Fruit fly (Drosophila melanogaster) whole organism, embryonic: ENCODE data around the gene unc-4.
A peak's percentile ranks its signal among the peaks of the same experiment; 100 is the strongest.

ENCODE experiments used
- Ada2b ChIP-seq: fragments of 200-800 bp; sonication (Bioruptor generic); IDR thresholded peaks from 2 replicates; pipeline ENCODE4 v1.3.6; 2022; ENCODE audit warnings: missing biosample characterization, missing genetic modification characterization
- B-H2 ChIP-seq: fragments of 200-800 bp; sonication (Bioruptor generic); optimal IDR thresholded peaks from 2 replicates; lab custom pipeline; 2018; ENCODE audit warnings: missing biosample characterization, mild to moderate bottlenecking, missing genetic modification characterization
- CG10431 ChIP-seq: fragments of 200-800 bp; sonication (Bioruptor generic); optimal IDR thresholded peaks from 3 replicates; lab custom pipeline; 2018; ENCODE audit warnings: missing biosample characterization, mild to moderate bottlenecking, missing genetic modification characterization
- CG11456 ChIP-seq: fragments of 200-800 bp; sonication (Bioruptor generic); IDR thresholded peaks from 3 replicates; pipeline ENCODE4 v1.3.6; 2022; ENCODE audit warnings: missing biosample characterization, missing genetic modification characterization
- CG11723 ChIP-seq: fragments of 200-800 bp; sonication (Bioruptor generic); optimal IDR thresholded peaks from 2 replicates; lab custom pipeline; 2017; ENCODE audit warnings: missing biosample characterization, mild to moderate bottlenecking, missing genetic modification characterization
- CG12659 ChIP-seq: fragments of 200-800 bp; sonication (Bioruptor generic); optimal IDR thresholded peaks from 3 replicates; lab custom pipeline; 2017; ENCODE audit warnings: mild to moderate bottlenecking, missing biosample characterization, missing genetic modification reagents, missing genetic modification characterization
- CG14860 ChIP-seq: fragments of 200-800 bp; sonication (Bioruptor generic); IDR thresholded peaks from 3 replicates; pipeline ENCODE4 v1.3.6; 2022; ENCODE audit warnings: missing biosample characterization, missing genetic modification characterization; ENCODE audit not compliant: partially characterized antibody
- CG14965 ChIP-seq: fragments of 200-800 bp; sonication (Bioruptor generic); optimal IDR thresholded peaks from 2 replicates; lab custom pipeline; 2016; ENCODE audit warnings: missing biosample characterization, missing genetic modification characterization, borderline replicate concordance
- CG1647 ChIP-seq: fragments of 200-800 bp; sonication (Bioruptor generic); optimal IDR thresholded peaks from 3 replicates; lab custom pipeline; 2016; ENCODE audit warnings: missing biosample characterization, missing genetic modification characterization
- CG18619 ChIP-seq: fragments of 200-800 bp; sonication (Bioruptor generic); optimal IDR thresholded peaks from 3 replicates; lab custom pipeline; 2017; ENCODE audit warnings: missing biosample characterization, mild to moderate bottlenecking, missing genetic modification characterization
- CG6272 ChIP-seq: fragments of 200-800 bp; sonication (Bioruptor generic); IDR thresholded peaks from 2 replicates; pipeline ENCODE4 v1.3.6; 2022; ENCODE audit warnings: missing biosample characterization, missing genetic modification characterization
- CG6813 ChIP-seq: fragments of 200-800 bp; sonication (Bioruptor generic); optimal IDR thresholded peaks from 2 replicates; lab custom pipeline; 2017; ENCODE audit warnings: missing biosample characterization, missing genetic modification characterization, mild to moderate bottlenecking, moderate library complexity, missing genetic modification reagents
- CG8924 ChIP-seq: fragments of 200-800 bp; optimal IDR thresholded peaks from 3 replicates; lab custom pipeline; 2019; ENCODE audit warnings: missing biosample characterization, mild to moderate bottlenecking, missing genetic modification characterization, moderate library complexity
- CoRest ChIP-seq: fragments of 200-800 bp; sonication (Bioruptor generic); optimal IDR thresholded peaks from 3 replicates; lab custom pipeline; 2018; ENCODE audit warnings: missing biosample characterization, mild to moderate bottlenecking, missing genetic modification characterization, moderate library complexity
- ERR ChIP-seq: fragments of 200-800 bp; sonication (Bioruptor generic); optimal IDR thresholded peaks from 2 replicates; lab custom pipeline; 2016; ENCODE audit warnings: missing biosample characterization, missing genetic modification characterization
- Fer2 ChIP-seq: fragments of 200-800 bp; sonication (Bioruptor generic); optimal IDR thresholded peaks from 2 replicates; lab custom pipeline; 2018; ENCODE audit warnings: missing biosample characterization, mild to moderate bottlenecking, missing genetic modification characterization, moderate library complexity
- Gug ChIP-seq: fragments of 200-800 bp; sonication (Bioruptor generic); IDR thresholded peaks from 4 replicates; pipeline ENCODE4 v1.3.6; 2022; ENCODE audit warnings: missing biosample characterization, missing genetic modification characterization
- HLH4C ChIP-seq: fragments of 200-800 bp; sonication (Bioruptor generic); IDR thresholded peaks from 3 replicates; pipeline ENCODE4 v1.3.6; 2022; ENCODE audit warnings: missing biosample characterization, missing genetic modification characterization; ENCODE audit not compliant: partially characterized antibody
- HmgZ ChIP-seq: fragments of 200-800 bp; sonication (Bioruptor generic); optimal IDR thresholded peaks from 2 replicates; lab custom pipeline; 2018; ENCODE audit warnings: missing biosample characterization, mild to moderate bottlenecking, missing genetic modification characterization
- Hr78 ChIP-seq, 2 experiments: fragments of 200-800 bp in 1 of 2; fragments of >200 bp in 1 of 2; sonication (Bioruptor generic) in 1 of 2; optimal IDR thresholded peaks; 2 replicates each; lab custom pipeline; 2017 to 2019; ENCODE audit warnings: missing biosample characterization in 2 of 2, missing genetic modification characterization in 2 of 2, mild to moderate bottlenecking in 1 of 2, moderate library complexity in 1 of 2
- NC2β ChIP-seq: fragments of 200-800 bp; sonication (Bioruptor generic); optimal IDR thresholded peaks from 2 replicates; lab custom pipeline; 2016; ENCODE audit warnings: missing biosample characterization, missing genetic modification characterization
- Six4 ChIP-seq: fragments of 200-800 bp; sonication (Bioruptor generic); optimal IDR thresholded peaks from 2 replicates; lab custom pipeline; 2016; ENCODE audit warnings: missing biosample characterization, missing genetic modification characterization
- Xbp1 ChIP-seq: fragments of 200-800 bp; sonication (Bioruptor generic); optimal IDR thresholded peaks from 3 replicates; lab custom pipeline; 2016; ENCODE audit warnings: missing biosample characterization, mild to moderate bottlenecking, missing genetic modification characterization
- ash1 ChIP-seq: fragments of 200-800 bp; sonication (Bioruptor generic); optimal IDR thresholded peaks from 2 replicates; lab custom pipeline; 2018; ENCODE audit warnings: missing biosample characterization, mild to moderate bottlenecking, missing genetic modification characterization
- ato ChIP-seq: fragments of 200-800 bp; sonication (Bioruptor generic); IDR thresholded peaks from 2 replicates; pipeline ENCODE4 v1.3.6; 2022; ENCODE audit warnings: missing biosample characterization, missing genetic modification characterization; ENCODE audit not compliant: partially characterized antibody
- bcd ChIP-seq: fragments of 200-800 bp; sonication (Bioruptor generic); optimal IDR thresholded peaks from 2 replicates; lab custom pipeline; 2017; ENCODE audit warnings: missing biosample characterization, mild to moderate bottlenecking, missing genetic modification characterization
- bsh ChIP-seq, 2 experiments: fragments of 200-800 bp; sonication (Bioruptor generic); optimal IDR thresholded peaks; 2 replicates each; lab custom pipeline; 2017 to 2018; ENCODE audit warnings: mild to moderate bottlenecking in 2 of 2, missing biosample characterization in 2 of 2, missing genetic modification characterization in 2 of 2, moderate library complexity in 1 of 2
- btn ChIP-seq: fragments of 200-800 bp; sonication (Bioruptor generic); optimal IDR thresholded peaks from 2 replicates; lab custom pipeline; 2016; ENCODE audit warnings: missing biosample characterization, missing genetic modification characterization
- chinmo ChIP-seq: fragments of 200-800 bp; sonication (Bioruptor generic); IDR thresholded peaks from 4 replicates; pipeline ENCODE4 v1.3.6; 2022; ENCODE audit warnings: missing biosample characterization, missing genetic modification characterization; ENCODE audit not compliant: partially characterized antibody
- dan ChIP-seq: fragments of 200-800 bp; sonication (Bioruptor generic); IDR thresholded peaks from 2 replicates; pipeline ENCODE4 v1.3.6; 2022; ENCODE audit warnings: missing biosample characterization, missing genetic modification characterization
- gsb ChIP-seq: fragments of 200-800 bp; sonication (Bioruptor generic); IDR thresholded peaks from 2 replicates; pipeline ENCODE4 v1.3.6; 2022; ENCODE audit warnings: missing biosample characterization, missing genetic modification characterization
- hbn ChIP-seq: fragments of 200-800 bp; sonication (Bioruptor generic); IDR thresholded peaks from 2 replicates; pipeline ENCODE4 v1.3.6; 2022; ENCODE audit warnings: missing biosample characterization, missing genetic modification characterization; ENCODE audit not compliant: partially characterized antibody
- insv ChIP-seq, 2 experiments: fragments of 200-800 bp; sonication (Bioruptor generic); optimal IDR thresholded peaks; 3 replicates each; lab custom pipeline; 2016 to 2018; ENCODE audit warnings: missing biosample characterization in 2 of 2, missing genetic modification characterization in 2 of 2
- jing ChIP-seq: fragments of 200-800 bp; sonication (Bioruptor generic); optimal IDR thresholded peaks from 2 replicates; lab custom pipeline; 2018; ENCODE audit warnings: missing biosample characterization, mild to moderate bottlenecking, missing genetic modification characterization
- lmd ChIP-seq: fragments of 200-800 bp; sonication (Bioruptor generic); IDR thresholded peaks from 2 replicates; pipeline ENCODE4 v1.3.6; 2022; ENCODE audit warnings: missing biosample characterization, missing genetic modification characterization
- mld ChIP-seq: fragments of 200-800 bp; sonication (Bioruptor generic); IDR thresholded peaks from 3 replicates; pipeline ENCODE4 v1.3.6; 2022; ENCODE audit warnings: missing biosample characterization, missing genetic modification characterization; ENCODE audit not compliant: partially characterized antibody
- nau ChIP-seq: fragments of 200-800 bp; sonication (Bioruptor generic); optimal IDR thresholded peaks from 3 replicates; lab custom pipeline; 2017; ENCODE audit warnings: missing biosample characterization, mild to moderate bottlenecking, missing genetic modification characterization, missing genetic modification reagents
- pb ChIP-seq: fragments of 200-800 bp; sonication (Bioruptor generic); optimal IDR thresholded peaks from 3 replicates; lab custom pipeline; 2016; ENCODE audit warnings: missing biosample characterization, missing genetic modification characterization
- pfk ChIP-seq: fragments of 200-800 bp; sonication (Bioruptor generic); optimal IDR thresholded peaks from 2 replicates; lab custom pipeline; 2018; ENCODE audit warnings: missing biosample characterization, mild to moderate bottlenecking, missing genetic modification characterization, moderate library complexity
- phol ChIP-seq: fragments of 200-800 bp; sonication (Bioruptor generic); optimal IDR thresholded peaks from 3 replicates; lab custom pipeline; 2018; ENCODE audit warnings: missing biosample characterization, mild to moderate bottlenecking, missing genetic modification characterization, moderate library complexity
- pita ChIP-seq: fragments of 200-800 bp; sonication (Bioruptor generic); optimal IDR thresholded peaks from 2 replicates; lab custom pipeline; 2017; ENCODE audit warnings: missing biosample characterization, mild to moderate bottlenecking, missing genetic modification characterization
- pum ChIP-seq: fragments of 200-800 bp; sonication (Bioruptor generic); optimal IDR thresholded peaks from 2 replicates; lab custom pipeline; 2016; ENCODE audit warnings: missing biosample characterization, missing genetic modification characterization
- sr ChIP-seq: fragments of 200-800 bp; sonication (Bioruptor generic); IDR thresholded peaks from 3 replicates; pipeline ENCODE4 v1.3.6; 2022; ENCODE audit warnings: missing biosample characterization, missing genetic modification characterization
- sug ChIP-seq: fragments of 200-800 bp; optimal IDR thresholded peaks from 2 replicates; lab custom pipeline; 2019; ENCODE audit warnings: missing biosample characterization, mild to moderate bottlenecking, missing genetic modification characterization, moderate library complexity
- tin ChIP-seq: fragments of 200-800 bp; sonication (Bioruptor generic); optimal IDR thresholded peaks from 3 replicates; lab custom pipeline; 2016; ENCODE audit warnings: missing biosample characterization, missing genetic modification characterization
- unc-4 ChIP-seq: fragments of 200-800 bp; sonication (Bioruptor generic); IDR thresholded peaks from 2 replicates; pipeline ENCODE4 v1.3.6; 2022; ENCODE audit warnings: missing biosample characterization, missing genetic modification characterization; ENCODE audit not compliant: partially characterized antibody
- unpg ChIP-seq: fragments of 200-800 bp; sonication (Bioruptor generic); optimal IDR thresholded peaks from 3 replicates; lab custom pipeline; 2018; ENCODE audit warnings: missing biosample characterization, mild to moderate bottlenecking, missing genetic modification characterization, moderate library complexity
- zfh2 ChIP-seq: fragments of 200-800 bp; sonication (Bioruptor generic); optimal IDR thresholded peaks from 2 replicates; lab custom pipeline; 2016; ENCODE audit warnings: missing biosample characterization, missing genetic modification characterization

unc-4 gene

dm6 chrX:17802353-17803121 lies 34.2 kb downstream of the unc-4 start (continued):
- TF ChIP-seq CG6813 (peak; percentile 2), CG12659 (peak; percentile 15), Fer2 (tag; lab: Kevin White, UChicago) (no peak), mld (GFP tag; lab: Robert Waterston, UW) (no peak), CG10431 (GFP tag; lab: Kevin White, UChicago) (no peak), phol (tag; lab: Kevin White, UChicago) (peak; percentile 48), CG14860 (no peak), CoRest (peak; percentile 43), bcd (GFP tag; lab: Kevin White, UChicago) (peak; percentile 42), insv (GFP tag; optimal IDR thresholded peaks at IDR 0.05; lab: Kevin White, UChicago) (no peak), gsb (no peak), CG11723 (no peak), CG8924 (tag; lab: Kevin White, UChicago) (no peak), ERR (GFP tag; lab: Kevin White, UChicago) (no peak), bsh (GFP tag; optimal IDR thresholded peaks at IDR 0.05; lab: Kevin White, UChicago) (peak; percentile 4 to 35), B-H2 (GFP tag; lab: Kevin White, UChicago) (no peak), HLH4C (no peak), pum (GFP tag; lab: Kevin White, UChicago) (no peak), Xbp1 (GFP tag; lab: Kevin White, UChicago) (peak; percentile 43), dan (GFP tag; lab: Robert Waterston, UW) (no peak), hbn (GFP tag; lab: Robert Waterston, UW) (no peak), pfk (GFP tag; lab: Kevin White, UChicago) (no peak), btn (no peak), Hr78 (GFP tag; optimal IDR thresholded peaks at IDR 0.05; lab: Kevin White, UChicago) (no peak), CG14965 (GFP tag; lab: Kevin White, UChicago) (no peak), chinmo (GFP tag; lab: Robert Waterston, UW) (no peak), unc-4 (no peak), pb (GFP tag; lab: Kevin White, UChicago) (no peak), Six4 (no peak), pita (no peak), ash1 (GFP tag; lab: Kevin White, UChicago) (no peak), jing (GFP tag; lab: Kevin White, UChicago) (no peak), CG6272 (no peak), tin (GFP tag; lab: Kevin White, UChicago) (no peak), NC2β (GFP tag; lab: Kevin White, UChicago) (no peak), Gug (no peak; the same call in 3 of the 4 replicates), unpg (GFP tag; lab: Kevin White, UChicago) (peak; percentile 42), lmd (GFP tag; lab: Robert Waterston, UW) (peak; percentile 55), HmgZ (tag; lab: Kevin White, UChicago) (no peak), zfh2 (GFP tag; lab: Kevin White, UChicago) (peak; percentile 32), CG11456 (no peak), sr (GFP tag; lab: Robert Waterston, UW) (no peak), sug (tag; lab: Kevin White, UChicago) (no peak), CG18619 (GFP tag; lab: Kevin White, UChicago) (peak; percentile 44), Ada2b (GFP tag; lab: Robert Waterston, UW) (peak; percentile 21; the same call in 1 of the 2 replicates), CG1647 (no peak), nau (GFP tag; lab: Kevin White, UChicago) (no peak), ato (no peak)
